Fruit fly (Drosophila melanogaster): ENCODE measurements around the gene Mcm6.
A peak's percentile ranks its signal among the peaks of the same experiment; 100 is the strongest.

The Mcm6 gene

DNA sequence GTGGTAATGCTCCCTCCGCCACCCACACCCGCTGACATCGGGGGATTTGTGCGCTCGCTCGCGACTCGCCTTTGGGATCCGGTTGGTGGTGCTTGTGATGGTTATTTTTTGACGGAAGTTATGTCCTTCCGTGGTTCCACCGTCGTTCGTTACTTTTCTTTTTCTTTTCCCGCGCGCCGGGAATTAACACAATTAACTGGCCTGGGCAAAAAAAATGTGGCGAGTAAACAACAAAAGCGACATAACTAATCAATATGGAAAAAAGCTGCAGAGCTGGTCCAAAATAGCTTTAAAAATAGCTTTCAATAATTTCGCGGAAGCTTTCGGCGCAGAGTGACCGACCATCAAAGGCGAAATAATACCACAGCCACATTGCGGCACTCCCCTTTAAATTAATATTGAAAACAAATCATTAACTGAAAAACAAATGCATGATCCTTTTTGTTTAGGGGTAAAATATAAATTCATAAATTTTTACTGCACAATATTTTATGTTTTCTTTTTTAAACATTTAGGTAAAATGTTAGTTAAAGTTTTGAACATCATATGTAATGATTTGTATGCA is 24.1 kb downstream of the Mcm6 start, which contains the start of gene CG14440 (continued):
- TF ChIP-seq Side (GFP tag; optimal IDR thresholded peaks at IDR 0.05) (no peak), otp (GFP tag; IDR thresholded peaks at IDR 0.05) (0 out of 3 replicates have a peak, but pooled peaks have one; percentile 43), hbn (GFP tag; IDR thresholded peaks at IDR 0.05; ENCODE audit: partially characterized antibody) (no peak), crol (GFP tag; IDR thresholded peaks at IDR 0.05) (no peak; the same call in none of the 2 replicates), bbx (GFP tag; IDR thresholded peaks at IDR 0.05; ENCODE audit: partially characterized antibody) (peak; percentile 25; the same call in 1 of the 2 replicates), stwl (tag; optimal IDR thresholded peaks at IDR 0.05) (peak; percentile 28), CG11247 (GFP tag; IDR thresholded peaks at IDR 0.05) (no peak), CG7357 (GFP tag; IDR thresholded peaks at IDR 0.05) (no peak), CG31224 (GFP tag; IDR thresholded peaks at IDR 0.05) (no peak), ase (GFP tag; IDR thresholded peaks at IDR 0.05) (no peak), tin (GFP tag; optimal IDR thresholded peaks at IDR 0.05) (no peak), CG4730 (GFP tag; IDR thresholded peaks at IDR 0.05) (no peak), Scr (GFP tag; IDR thresholded peaks at IDR 0.05; ENCODE audit: partially characterized antibody) (no peak), Atf-2 (GFP tag; optimal IDR thresholded peaks at IDR 0.05) (no peak), CG1529 (GFP tag; optimal IDR thresholded peaks at IDR 0.05) (no peak), Dll (GFP tag; IDR thresholded peaks at IDR 0.05; ENCODE audit: partially characterized antibody) (no peak), phol (tag; optimal IDR thresholded peaks at IDR 0.05) (no peak), CG12104 (GFP tag; optimal IDR thresholded peaks at IDR 0.05) (no peak), Optix (GFP tag; IDR thresholded peaks at IDR 0.05) (no peak), gcm (GFP tag; optimal IDR thresholded peaks at IDR 0.05) (no peak), Blimp-1 (GFP tag; optimal IDR thresholded peaks at IDR 0.05) (no peak), Xrp1 (GFP tag; IDR thresholded peaks at IDR 0.05) (0 out of 2 replicates have a peak, but pooled peaks have one; percentile 7), CG15011 (GFP tag; optimal IDR thresholded peaks at IDR 0.05) (no peak), CG8944 (GFP tag; optimal IDR thresholded peaks at IDR 0.05) (no peak), bsh (GFP tag; optimal IDR thresholded peaks at IDR 0.05) (peak in 1 of 2 experiments; percentile 7), tio (GFP tag; optimal IDR thresholded peaks at IDR 0.05) (no peak), CG17359 (tag; optimal IDR thresholded peaks at IDR 0.05) (no peak), CoRest (tag; optimal IDR thresholded peaks at IDR 0.05) (no peak), CG31365 (tag; optimal IDR thresholded peaks at IDR 0.05) (no peak)

DNA sequence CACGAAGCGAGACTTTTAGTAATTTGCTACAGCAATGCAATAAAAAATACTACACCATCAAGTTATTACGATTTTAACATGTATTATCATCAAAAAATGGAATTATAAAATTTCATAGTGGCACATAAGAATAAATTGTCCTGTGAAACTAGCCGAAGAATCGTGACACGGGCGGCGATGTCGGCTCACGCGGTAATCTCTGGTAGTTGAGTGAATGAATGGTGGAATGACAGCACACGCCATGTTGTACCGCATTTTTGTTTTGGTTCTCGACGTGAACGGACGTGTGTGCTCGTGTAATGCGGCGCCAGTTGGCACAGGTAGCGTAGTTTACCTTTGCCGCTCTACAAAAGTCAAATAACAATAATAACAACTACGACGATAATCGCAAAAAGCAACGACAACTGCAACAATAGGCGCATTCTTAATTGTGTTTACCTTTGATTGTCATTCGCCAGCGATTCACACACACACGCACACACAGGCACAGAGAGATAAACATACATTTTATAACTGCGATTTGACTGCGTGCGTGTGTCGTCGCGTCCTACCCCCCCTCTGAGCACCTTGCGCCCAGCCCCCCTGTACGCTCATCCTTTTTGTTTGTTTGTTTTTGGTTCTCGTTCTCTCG is 25.2 kb downstream of the Mcm6 start, which contains the start of gene CG14441:
Gene CG14441 (plus strand): TSS at position 254 of the 631 bp plus-strand sequence.
- TF ChIP-seq salm (tag; optimal IDR thresholded peaks at IDR 0.05) (peak; percentile 19), fd64A (GFP tag; optimal IDR thresholded peaks at IDR 0.05) (peak; percentile 54), Sry-δ (GFP tag; optimal IDR thresholded peaks at IDR 0.05) (peak; percentile 31), crol (GFP tag; IDR thresholded peaks at IDR 0.05) (peak; percentile 78), Sox100B (GFP tag; optimal IDR thresholded peaks at IDR 0.05) (peak; percentile 56), CG13296 (GFP tag; optimal IDR thresholded peaks at IDR 0.05) (peak; percentile 78), CG15601 (tag; optimal IDR thresholded peaks at IDR 0.05) (peak; percentile 12), CG12155 (GFP tag; optimal IDR thresholded peaks at IDR 0.05) (peak; percentile 26), Stat92E (GFP tag; optimal IDR thresholded peaks at IDR 0.05) (peak in 1 of 3 experiments; percentile 82), Meics (GFP tag; optimal IDR thresholded peaks at IDR 0.05) (peak; percentile 65), luna (GFP tag; optimal IDR thresholded peaks at IDR 0.05) (peak; percentile 21), p53 (GFP tag; optimal IDR thresholded peaks at IDR 0.05) (peak; percentile 93), sim (GFP tag; IDR thresholded peaks at IDR 0.05) (no peak), CG7786 (GFP tag; optimal IDR thresholded peaks at IDR 0.05) (peak; percentile 30), ab (GFP tag; optimal IDR thresholded peaks at IDR 0.05) (no peak), Camta (GFP tag; optimal IDR thresholded peaks at IDR 0.05) (peak; percentile 30), Pdp1 (GFP tag; optimal IDR thresholded peaks at IDR 0.05) (peak; percentile 16 to 30), ftz-f1 (GFP tag; optimal IDR thresholded peaks at IDR 0.05) (no peak), hth (optimal IDR thresholded peaks at IDR 0.05) (no peak), Dbx (GFP tag; IDR thresholded peaks at IDR 0.05) (peak; percentile 32; the same call in 1 of the 3 replicates), NFAT (GFP tag; IDR thresholded peaks at IDR 0.05) (peak; percentile 19; the same call in 1 of the 2 replicates), Jarid2 (GFP tag; optimal IDR thresholded peaks at IDR 0.05) (peak; percentile 83)
